Worm (Caenorhabditis elegans): ENCODE results near the gene Y39B6A.13.

Gene Y39B6A.13

ce11 chrV:19125812-19126211 is 6.6 kb upstream of the Y39B6A.13 start (continued):
- TF ChIP-seq lin-35 (GFP tag; optimal IDR thresholded peaks at IDR 0.05) = peak; percentile 35 to 59
- no peak for TF ChIP-seq nhr-28 (tag; optimal IDR thresholded peaks at IDR 0.05)
- peak; percentile 63 for TF ChIP-seq mab-9 (GFP tag; IDR thresholded peaks at IDR 0.05)
- peak; percentile 39 for TF ChIP-seq jun-1 (tag; optimal IDR thresholded peaks at IDR 0.05)
- TF ChIP-seq tbx-2 (tag; optimal IDR thresholded peaks at IDR 0.05) = peak; percentile 51
- TF ChIP-seq nhr-77 (tag; optimal IDR thresholded peaks at IDR 0.05) = peak; percentile 0
- peak; percentile 67 for TF ChIP-seq snu-23 (GFP tag; optimal IDR thresholded peaks at IDR 0.05)
- TF ChIP-seq elt-3 (tag; optimal IDR thresholded peaks at IDR 0.05) = no peak
- no peak for TF ChIP-seq lin-13 (GFP tag; optimal IDR thresholded peaks at IDR 0.05)
- TF ChIP-seq vab-15 (tag; optimal IDR thresholded peaks at IDR 0.05) = peak; percentile 28
- no peak for TF ChIP-seq F16B12.6 (tag; optimal IDR thresholded peaks at IDR 0.05)
- TF ChIP-seq ceh-88 (GFP tag; IDR thresholded peaks at IDR 0.05) = no peak
- peak; percentile 59 to 61 for TF ChIP-seq lsy-2 (tag; optimal IDR thresholded peaks at IDR 0.05)
- no peak for TF ChIP-seq hlh-17 (GFP tag; optimal IDR thresholded peaks at IDR 0.05; ENCODE audit: borderline replicate concordance)
- TF ChIP-seq dpl-1 (GFP tag; optimal IDR thresholded peaks at IDR 0.05) = peak; percentile 10 to 46 (median 32)
- peak; percentile 80 for TF ChIP-seq fkh-8 (tag; optimal IDR thresholded peaks at IDR 0.05)
- peak in 1 of 2 experiments; percentile 43 for TF ChIP-seq ztf-11 (tag; optimal IDR thresholded peaks at IDR 0.05)
- peak; percentile 31 to 56 for TF ChIP-seq efl-1 (optimal IDR thresholded peaks at IDR 0.05)
- peak; percentile 51 to 95 for TF ChIP-seq efl-1 (GFP tag; optimal IDR thresholded peaks at IDR 0.05 in 1 of 2)
- TF ChIP-seq unc-98 (GFP tag; IDR thresholded peaks at IDR 0.05) = no peak
- TF ChIP-seq alr-1 (tag; optimal IDR thresholded peaks at IDR 0.05; ENCODE audit: borderline replicate concordance) = no peak
- TF ChIP-seq fkh-4 (tag; optimal IDR thresholded peaks at IDR 0.05; ENCODE audit: borderline replicate concordance) = peak; percentile 13
- peak; percentile 48 for TF ChIP-seq nhr-20 (tag; optimal IDR thresholded peaks at IDR 0.05)
- no peak for TF ChIP-seq efl-3 (GFP tag; optimal IDR thresholded peaks at IDR 0.05)
- TF ChIP-seq fkh-10 (GFP tag; optimal IDR thresholded peaks at IDR 0.05) = no peak
- peak; percentile 72 for TF ChIP-seq nhr-71 (tag; optimal IDR thresholded peaks at IDR 0.05)
- peak; percentile 59 for TF ChIP-seq isw-1 (GFP tag; IDR thresholded peaks at IDR 0.05)
- no peak for TF ChIP-seq ceh-63 (GFP tag; optimal IDR thresholded peaks at IDR 0.05)
- TF ChIP-seq swsn-7 (tag; optimal IDR thresholded peaks at IDR 0.05) = peak; percentile 64
- no peak for TF ChIP-seq lin-39 (tag; optimal IDR thresholded peaks at IDR 0.05)
- TF ChIP-seq rnt-1 (tag; optimal IDR thresholded peaks at IDR 0.05) = no peak
- TF ChIP-seq tlp-1 (tag; optimal IDR thresholded peaks at IDR 0.05) = no peak
- TF ChIP-seq fos-1 (tag; optimal IDR thresholded peaks at IDR 0.05) = peak; percentile 1
- no peak for TF ChIP-seq elt-2 (tag; optimal IDR thresholded peaks at IDR 0.05)
- no peak for TF ChIP-seq ama-1 (optimal IDR thresholded peaks at IDR 0.05)
- no peak for TF ChIP-seq blmp-1 (tag; optimal IDR thresholded peaks at IDR 0.05)
- no peak for TF ChIP-seq mef-2 (tag; optimal IDR thresholded peaks at IDR 0.05)
- no peak for TF ChIP-seq nhr-11 (tag; optimal IDR thresholded peaks at IDR 0.05)

DNA sequence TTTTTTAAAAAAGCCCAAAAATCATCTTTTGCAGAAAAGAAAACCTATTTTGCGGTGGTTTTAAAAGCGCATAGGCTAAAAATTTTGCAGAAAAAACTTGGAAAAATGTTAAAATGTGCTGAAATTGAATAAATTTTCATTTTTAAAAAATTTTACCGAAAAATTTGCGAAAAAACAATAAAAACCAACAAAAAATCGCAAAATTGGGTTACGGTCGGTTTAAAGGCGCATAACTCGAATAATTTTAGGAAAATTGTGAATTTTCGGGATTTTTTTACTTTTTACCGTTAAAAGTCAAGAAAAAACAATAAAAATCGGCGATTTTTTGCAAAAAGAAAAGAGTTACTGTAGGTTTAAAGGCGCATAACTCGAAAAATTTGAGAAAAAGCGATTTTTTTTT is 6.0 kb upstream of the Y39B6A.13 start:
- TF ChIP-seq mef-2 (tag; optimal IDR thresholded peaks at IDR 0.05) = no peak
- no peak for TF ChIP-seq jun-1 (tag; optimal IDR thresholded peaks at IDR 0.05)
- TF ChIP-seq ets-5 (GFP tag; IDR thresholded peaks at IDR 0.05) = no peak
- no peak for TF ChIP-seq nhr-85 (tag)
- no peak for TF ChIP-seq sox-4 (tag; optimal IDR thresholded peaks at IDR 0.05)
- TF ChIP-seq Y116A8C.19 (tag; optimal IDR thresholded peaks at IDR 0.05; ENCODE audit: borderline replicate concordance) = no peak

DNA sequence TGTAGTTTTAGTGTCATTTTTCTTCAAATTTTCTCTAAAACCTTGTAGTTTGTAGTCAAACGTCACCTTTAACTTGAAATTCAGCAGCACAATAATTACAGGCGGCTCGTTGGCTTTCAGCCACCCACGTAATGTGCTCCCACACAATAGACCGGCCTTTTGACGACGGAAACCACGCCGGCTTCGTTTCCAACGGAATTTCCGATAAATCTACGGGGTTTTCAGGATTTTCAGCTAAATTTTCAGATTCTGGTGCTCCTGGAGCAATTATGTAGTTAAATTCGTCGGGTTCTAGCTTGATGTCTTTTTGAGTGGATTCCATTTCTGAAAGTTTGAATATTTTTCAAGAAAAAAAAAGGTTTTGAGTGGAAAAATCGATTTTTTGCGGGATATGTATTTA is 5.4 kb upstream of the Y39B6A.13 start, which contains the start of gene bed-1:
Gene bed-1, minus strand, starts transcription at position 337 of the 400 bp plus-strand sequence.
- TF ChIP-seq grh-1 (GFP tag; IDR thresholded peaks at IDR 0.05) (no peak), efl-1 (optimal IDR thresholded peaks at IDR 0.05) (no peak), efl-1 (GFP tag; optimal IDR thresholded peaks at IDR 0.05 in 1 of 2) (peak in 1 of 2 experiments; percentile 89)

All from whole organism, L1 larva.